Worm (Caenorhabditis elegans): ENCODE results near the gene gnrr-5.
A peak's percentile ranks its signal among the peaks of the same experiment; 100 is the strongest.

gnrr-5 gene

DNA sequence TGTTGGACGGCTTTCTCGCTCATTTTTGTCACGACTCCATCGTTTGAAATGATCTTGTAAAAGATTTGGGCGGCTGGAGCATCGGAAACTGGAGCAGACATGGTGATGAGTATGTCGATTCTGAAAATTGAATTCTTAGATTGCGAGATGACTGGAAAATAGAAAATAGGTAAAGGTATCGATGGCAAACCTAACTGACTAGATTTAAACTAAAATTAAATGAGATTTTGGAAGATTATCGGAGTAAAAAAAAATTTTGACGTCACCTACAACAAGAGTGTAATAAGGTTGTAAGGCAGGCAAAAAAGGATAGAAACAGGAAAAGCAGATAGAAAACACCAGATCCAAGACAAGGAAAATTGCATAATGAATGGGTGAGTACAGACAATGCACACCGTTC is 33.1 kb downstream of the gnrr-5 start, which contains the start of gene skr-14:
TSS of gene skr-14 (minus strand) at position 101 of the 400 bp plus-strand sequence.
- TF ChIP-seq R02D3.7 (tag; optimal IDR thresholded peaks at IDR 0.05): no peak
- no peak for TF ChIP-seq snpc-4 (tag; optimal IDR thresholded peaks at IDR 0.05)
- no peak for TF ChIP-seq ceh-28 (tag; optimal IDR thresholded peaks at IDR 0.05)
- no peak for TF ChIP-seq zag-1 (tag; optimal IDR thresholded peaks at IDR 0.05)
- TF ChIP-seq dmd-6 (GFP tag; IDR thresholded peaks at IDR 0.05): no peak
- no peak for TF ChIP-seq arid-1 (GFP tag; conservative IDR thresholded peaks at IDR 0.05)
- TF ChIP-seq pha-4 (GFP tag; IDR thresholded peaks at IDR 0.05): no peak
- no peak for TF ChIP-seq pha-4 (tag; optimal IDR thresholded peaks at IDR 0.05)
- no peak for TF ChIP-seq ZK337.2 (GFP tag; IDR thresholded peaks at IDR 0.05)

DNA sequence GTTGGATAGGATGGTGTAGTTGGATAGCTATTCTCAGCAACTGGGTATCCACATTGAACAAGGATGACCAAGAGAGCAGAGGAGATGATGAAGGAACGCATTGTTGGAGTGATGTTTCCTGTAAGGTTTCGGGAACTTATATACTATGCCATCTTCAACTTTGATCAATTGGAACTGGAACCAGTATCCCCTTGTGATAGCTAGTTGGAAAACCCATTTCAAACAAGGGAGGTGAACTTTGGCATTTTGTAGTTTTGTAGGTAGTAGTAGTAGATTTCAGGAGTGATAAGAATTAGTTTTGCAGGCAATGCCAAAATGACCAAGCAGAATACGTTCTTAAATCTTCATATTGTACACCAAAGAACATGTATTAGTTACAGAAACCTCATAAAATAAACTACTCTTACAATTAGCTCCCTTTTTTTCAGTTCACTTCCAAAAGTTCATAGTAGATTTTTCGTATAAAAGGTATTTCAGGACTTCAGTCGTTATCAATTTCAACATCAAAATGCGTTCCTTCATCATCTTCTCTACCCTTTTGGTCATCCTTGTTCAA is 34.7 kb downstream of the gnrr-5 start, which contains the start of the genes Y47D7A.7 and Y47D7A.2:
TSS of gene Y47D7A.7 (minus strand) at position 101 of the 556 bp plus-strand sequence.
TSS of gene Y47D7A.2 (plus strand) at position 506 of the 556 bp plus-strand sequence.
- no peak for TF ChIP-seq cey-2 (tag; optimal IDR thresholded peaks at IDR 0.05; ENCODE audit: borderline replicate concordance, insufficient read depth)
- no peak for TF ChIP-seq F26F4.8 (GFP tag; conservative IDR thresholded peaks at IDR 0.05)
- TF ChIP-seq ztf-11 (tag; optimal IDR thresholded peaks at IDR 0.05): no peak
- TF ChIP-seq mxl-3 (GFP tag; optimal IDR thresholded peaks at IDR 0.05): no peak
- TF ChIP-seq lin-29 (GFP tag; IDR thresholded peaks at IDR 0.05): no peak
- no peak for TF ChIP-seq tra-1 (GFP tag; IDR thresholded peaks at IDR 0.05)
- TF ChIP-seq F44E2.7 (GFP tag; IDR thresholded peaks at IDR 0.05): no peak
- TF ChIP-seq nhr-10 (tag; optimal IDR thresholded peaks at IDR 0.05): no peak
- TF ChIP-seq ceh-62 (tag; optimal IDR thresholded peaks at IDR 0.05): no peak
- TF ChIP-seq mdt-29 (GFP tag; IDR thresholded peaks at IDR 0.05): no peak
- no peak for TF ChIP-seq lir-3 (tag; optimal IDR thresholded peaks at IDR 0.05)
- TF ChIP-seq nhr-237 (tag; optimal IDR thresholded peaks at IDR 0.05): no peak
- TF ChIP-seq nhr-48 (tag; optimal IDR thresholded peaks at IDR 0.05): no peak
- TF ChIP-seq ctbp-1 (GFP tag; IDR thresholded peaks at IDR 0.05): no peak
- TF ChIP-seq dmd-9 (GFP tag; IDR thresholded peaks at IDR 0.05): no peak

ce11 chrV:4418116-4418515 is 36.4 kb downstream of the gnrr-5 start, which contains the start of gene Y47D7A.6:
TSS of gene Y47D7A.6 (minus strand) at chrV:4418216.
- no peak for TF ChIP-seq zfp-2 (tag; optimal IDR thresholded peaks at IDR 0.05)
- TF ChIP-seq hif-1 (tag; optimal IDR thresholded peaks at IDR 0.05): no peak
- no peak for TF ChIP-seq gei-8 (GFP tag; optimal IDR thresholded peaks at IDR 0.05)
- no peak for TF ChIP-seq nhr-76 (tag; optimal IDR thresholded peaks at IDR 0.05)
- no peak for TF ChIP-seq spr-1 (tag; optimal IDR thresholded peaks at IDR 0.05)
- no peak for TF ChIP-seq php-3 (GFP tag; IDR thresholded peaks at IDR 0.05)
- TF ChIP-seq lin-38 (GFP tag; IDR thresholded peaks at IDR 0.05): no peak

DNA sequence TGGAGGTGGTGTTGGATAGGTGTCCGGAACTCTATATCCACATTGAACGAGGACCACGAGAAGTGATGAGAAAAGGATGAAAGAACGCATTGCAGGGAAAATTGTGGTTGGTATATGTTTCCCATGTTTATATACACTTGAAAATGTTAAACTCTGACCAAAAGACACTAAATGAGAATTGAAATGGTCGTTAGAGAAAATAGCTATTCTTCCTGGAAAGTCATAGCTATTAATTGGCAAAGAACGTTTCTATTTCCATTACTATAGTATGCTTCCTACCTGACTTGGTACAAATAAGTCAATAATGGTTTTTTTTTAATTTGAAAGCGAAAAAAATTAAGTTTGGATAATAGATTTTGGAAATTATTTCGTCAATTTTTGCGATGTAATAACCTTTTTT is 37.8 kb downstream of the gnrr-5 start, which contains the start of gene Y47D7A.18:
TSS of gene Y47D7A.18 (minus strand) at position 101 of the 400 bp plus-strand sequence.
- TF ChIP-seq unc-62 (GFP tag; optimal IDR thresholded peaks at IDR 0.05 in 1 of 2) (peak in 1 of 2 experiments; percentile 31), unc-62 (tag; optimal IDR thresholded peaks at IDR 0.05) (no peak), hmg-1.1 (GFP tag; IDR thresholded peaks at IDR 0.05) (no peak)

DNA sequence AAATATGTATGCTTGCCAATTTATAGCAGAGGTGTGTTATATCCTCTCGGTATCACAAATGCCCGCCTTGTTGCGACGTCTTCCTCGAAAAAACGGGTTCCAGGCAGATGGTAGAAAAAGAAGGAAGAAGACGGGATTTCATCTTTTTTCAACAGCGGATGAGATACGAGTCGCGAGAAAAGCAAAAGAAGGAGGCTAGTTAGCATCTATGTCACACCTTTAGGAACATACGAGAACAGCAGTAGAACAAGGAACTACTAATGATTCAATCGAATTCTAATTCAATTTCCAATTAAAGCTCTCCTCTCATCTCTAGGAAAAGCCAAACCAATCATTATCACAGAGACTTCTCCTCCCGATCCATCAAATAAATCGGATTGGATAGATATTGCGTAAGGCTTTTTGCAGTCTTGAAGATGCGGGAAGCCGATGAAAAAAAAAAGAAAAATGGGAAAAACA is 39.9 kb downstream of the gnrr-5 start, which contains the start of gene grl-5:
TSS of gene grl-5 (minus strand) at position 51 of the 459 bp plus-strand sequence.
- TF ChIP-seq hlh-11 (tag; optimal IDR thresholded peaks at IDR 0.05) (peak; percentile 41), lin-38 (GFP tag; IDR thresholded peaks at IDR 0.05) (no peak), D1046.2 (GFP tag; IDR thresholded peaks at IDR 0.05) (no peak), unc-62 (GFP tag; optimal IDR thresholded peaks at IDR 0.05 in 1 of 2) (peak in 1 of 2 experiments; percentile 84), unc-62 (tag; optimal IDR thresholded peaks at IDR 0.05) (no peak), aha-1 (tag) (peak; percentile 94)
